Fruit fly (Drosophila melanogaster) whole organism, embryonic: Measurements from ENCODE around the gene IA-2.

Experiments
- Atf6 ChIP-seq: fragments of 200-800 bp; sonication (Bioruptor generic); IDR thresholded peaks from 2 replicates; pipeline ENCODE4 v1.3.6; 2022; ENCODE audit warnings: missing biosample characterization, missing genetic modification characterization
- B-H2 ChIP-seq: fragments of 200-800 bp; sonication (Bioruptor generic); optimal IDR thresholded peaks from 2 replicates; lab custom pipeline; 2018; ENCODE audit warnings: missing biosample characterization, mild to moderate bottlenecking, missing genetic modification characterization
- CG10565 ChIP-seq: fragments of 200-800 bp; sonication (Bioruptor generic); optimal IDR thresholded peaks from 3 replicates; lab custom pipeline; 2016; ENCODE audit warnings: missing biosample characterization, mild to moderate bottlenecking, missing genetic modification characterization
- CG12155 ChIP-seq: fragments of 200-800 bp; sonication (Bioruptor generic); optimal IDR thresholded peaks from 3 replicates; lab custom pipeline; 2016; ENCODE audit warnings: missing biosample characterization, missing genetic modification characterization
- CG12299 ChIP-seq: fragments of 200-800 bp; sonication (Bioruptor generic); optimal IDR thresholded peaks from 2 replicates; lab custom pipeline; 2018; ENCODE audit warnings: missing biosample characterization, mild to moderate bottlenecking, missing genetic modification characterization
- CG12769 ChIP-seq: fragments of 200-800 bp; sonication (Bioruptor generic); optimal IDR thresholded peaks from 2 replicates; lab custom pipeline; 2019; ENCODE audit warnings: missing biosample characterization, mild to moderate bottlenecking, missing genetic modification characterization, moderate library complexity
- CG14667 ChIP-seq: fragments of 200-800 bp; sonication (Bioruptor generic); IDR thresholded peaks from 2 replicates; pipeline ENCODE4 v1.3.6; 2022; ENCODE audit warnings: missing biosample characterization, missing genetic modification characterization
- CG15073 ChIP-seq: fragments of 200-800 bp; sonication (Bioruptor generic); optimal IDR thresholded peaks from 2 replicates; lab custom pipeline; 2016; ENCODE audit warnings: missing biosample characterization, missing genetic modification characterization
- CG15696 ChIP-seq: fragments of 200-800 bp; sonication (Bioruptor generic); optimal IDR thresholded peaks from 2 replicates; lab custom pipeline; 2019; ENCODE audit warnings: missing biosample characterization, mild to moderate bottlenecking, missing genetic modification characterization, moderate library complexity
- CG16863 ChIP-seq: fragments of 200-800 bp; sonication (Bioruptor generic); optimal IDR thresholded peaks from 3 replicates; lab custom pipeline; 2016; ENCODE audit warnings: missing biosample characterization, missing genetic modification characterization
- CG31441 ChIP-seq: fragments of 200-800 bp; sonication (Bioruptor generic); IDR thresholded peaks from 2 replicates; pipeline ENCODE4 v1.3.6; 2022; ENCODE audit warnings: missing biosample characterization, missing genetic modification characterization
- CG4424 ChIP-seq: fragments of 200-800 bp; sonication (Bioruptor generic); optimal IDR thresholded peaks from 3 replicates; lab custom pipeline; 2016; ENCODE audit warnings: missing biosample characterization, missing genetic modification characterization
- CG5180 ChIP-seq: fragments of 200-800 bp; sonication (Bioruptor generic); optimal IDR thresholded peaks from 3 replicates; lab custom pipeline; 2017; ENCODE audit warnings: missing biosample characterization, missing genetic modification characterization, mild to moderate bottlenecking, moderate library complexity, missing genetic modification reagents
- CG6813 ChIP-seq: fragments of 200-800 bp; sonication (Bioruptor generic); optimal IDR thresholded peaks from 2 replicates; lab custom pipeline; 2017; ENCODE audit warnings: missing biosample characterization, missing genetic modification characterization, mild to moderate bottlenecking, moderate library complexity, missing genetic modification reagents
- CG7556 ChIP-seq: fragments of 200-800 bp; sonication (Bioruptor generic); optimal IDR thresholded peaks from 2 replicates; lab custom pipeline; 2017; ENCODE audit warnings: missing biosample characterization, mild to moderate bottlenecking, missing genetic modification characterization
- CG7839 ChIP-seq: fragments of 200-800 bp; sonication (Bioruptor generic); optimal IDR thresholded peaks from 3 replicates; lab custom pipeline; 2018; ENCODE audit warnings: missing biosample characterization, mild to moderate bottlenecking, missing genetic modification characterization, moderate library complexity
- CG8478 ChIP-seq: fragments of >200 bp; optimal IDR thresholded peaks from 2 replicates; lab custom pipeline; 2018
- CG8924 ChIP-seq: fragments of 200-800 bp; optimal IDR thresholded peaks from 3 replicates; lab custom pipeline; 2019; ENCODE audit warnings: missing biosample characterization, mild to moderate bottlenecking, missing genetic modification characterization, moderate library complexity
- CG9932 ChIP-seq: fragments of 200-800 bp; sonication (Bioruptor generic); IDR thresholded peaks from 2 replicates; pipeline ENCODE4 v1.3.6; 2022; ENCODE audit warnings: missing biosample characterization, missing genetic modification characterization
- D19B ChIP-seq: fragments of 200-800 bp; sonication (Bioruptor generic); optimal IDR thresholded peaks from 2 replicates; lab custom pipeline; 2017; ENCODE audit warnings: missing biosample characterization, mild to moderate bottlenecking, missing genetic modification characterization
- Dfd ChIP-seq, 2 experiments: fragments of >200 bp; optimal IDR thresholded peaks; 2 replicates each; lab custom pipeline; 2017; ENCODE audit warnings: missing biosample characterization in 2 of 2, missing genetic modification characterization in 2 of 2
- Ets65A ChIP-seq: fragments of 200-800 bp; sonication (Bioruptor generic); peaks from one replicate; lab custom pipeline; 2016; ENCODE audit warnings: missing biosample characterization, missing genetic modification characterization
- Fer1 ChIP-seq: fragments of 200-800 bp; sonication (Bioruptor generic); optimal IDR thresholded peaks from 2 replicates; lab custom pipeline; 2017; ENCODE audit warnings: missing biosample characterization, mild to moderate bottlenecking, missing genetic modification characterization
- Fer3 ChIP-seq: fragments of 200-800 bp; sonication (Bioruptor generic); optimal IDR thresholded peaks from 2 replicates; lab custom pipeline; 2018; ENCODE audit warnings: missing biosample characterization, mild to moderate bottlenecking, missing genetic modification characterization, moderate library complexity
- Hand ChIP-seq: fragments of 200-800 bp; sonication (Bioruptor generic); optimal IDR thresholded peaks from 2 replicates; lab custom pipeline; 2017; ENCODE audit warnings: mild to moderate bottlenecking, missing biosample characterization, missing genetic modification reagents, missing genetic modification characterization
- Hsf ChIP-seq: fragments of 200-800 bp; sonication (Bioruptor generic); optimal IDR thresholded peaks from 3 replicates; lab custom pipeline; 2016; ENCODE audit warnings: missing biosample characterization, missing genetic modification characterization
- Mad ChIP-seq: fragments of 200-800 bp; sonication (Bioruptor generic); optimal IDR thresholded peaks from 2 replicates; lab custom pipeline; 2016; ENCODE audit warnings: missing biosample characterization, missing genetic modification characterization
- Med ChIP-seq: fragments of 200-800 bp; sonication (Bioruptor generic); peaks from one replicate; lab custom pipeline; 2016; ENCODE audit warnings: missing biosample characterization, missing genetic modification characterization, mild to moderate bottlenecking, inconsistent platforms, moderate library complexity
- Nf-YB ChIP-seq: fragments of 200-800 bp; sonication (Bioruptor generic); optimal IDR thresholded peaks from 3 replicates; lab custom pipeline; 2019; ENCODE audit warnings: missing biosample characterization, mild to moderate bottlenecking, missing genetic modification characterization, moderate library complexity
- Stat92E ChIP-seq, 3 experiments: fragments of >200 bp in 2 of 3; fragments of 200-800 bp in 1 of 3; sonication (Bioruptor generic) in 1 of 3; optimal IDR thresholded peaks; 2 replicates each; lab custom pipeline; 2017 to 2019; ENCODE audit warnings: missing biosample characterization in 3 of 3, missing genetic modification characterization in 3 of 3, mild to moderate bottlenecking in 1 of 3, moderate library complexity in 1 of 3
- Trl ChIP-seq, 3 experiments: fragments of >200 bp in 2 of 3; fragments of 200-800 bp in 1 of 3; sonication (Bioruptor generic) in 1 of 3; optimal IDR thresholded peaks; 2 replicates in 1 of 3; 3 replicates in 2 of 3; lab custom pipeline; 2016 to 2017; ENCODE audit warnings: missing biosample characterization in 1 of 3, missing genetic modification characterization in 1 of 3
- ato ChIP-seq: fragments of 200-800 bp; sonication (Bioruptor generic); IDR thresholded peaks from 2 replicates; pipeline ENCODE4 v1.3.6; 2022; ENCODE audit warnings: missing biosample characterization, missing genetic modification characterization; ENCODE audit not compliant: partially characterized antibody
- bigmax ChIP-seq: fragments of 200-800 bp; sonication (Bioruptor generic); optimal IDR thresholded peaks from 2 replicates; lab custom pipeline; 2018; ENCODE audit warnings: missing biosample characterization, mild to moderate bottlenecking, missing genetic modification characterization
- crol ChIP-seq: fragments of 200-800 bp; sonication (Bioruptor generic); IDR thresholded peaks from 2 replicates; pipeline ENCODE4 v1.3.6; 2022; ENCODE audit warnings: missing biosample characterization, missing genetic modification characterization
- cwo ChIP-seq: fragments of 200-800 bp; sonication (Bioruptor generic); optimal IDR thresholded peaks from 3 replicates; lab custom pipeline; 2017; ENCODE audit warnings: missing biosample characterization, missing genetic modification characterization, mild to moderate bottlenecking, moderate library complexity, missing genetic modification reagents
- dysf ChIP-seq: fragments of 200-800 bp; sonication (Bioruptor generic); IDR thresholded peaks from 3 replicates; pipeline ENCODE4 v1.3.6; 2022; ENCODE audit warnings: missing biosample characterization, missing genetic modification characterization
- ind ChIP-seq: fragments of 200-800 bp; sonication (Bioruptor generic); optimal IDR thresholded peaks from 3 replicates; lab custom pipeline; 2016; ENCODE audit warnings: missing biosample characterization, missing genetic modification characterization
- pan ChIP-seq, 4 experiments: fragments of >200 bp in 3 of 4; fragments of 200-800 bp in 1 of 4; sonication (Bioruptor generic) in 1 of 4; optimal IDR thresholded peaks in 3 of 4; IDR thresholded peaks in 1 of 4; 2 replicates each; pipeline versions ENCODE4 v1.3.6 to Lab custom; 2017 to 2022; ENCODE audit warnings: missing biosample characterization in 2 of 4, missing genetic modification characterization in 2 of 4, mixed read lengths in 1 of 4
- pb ChIP-seq: fragments of 200-800 bp; sonication (Bioruptor generic); optimal IDR thresholded peaks from 3 replicates; lab custom pipeline; 2016; ENCODE audit warnings: missing biosample characterization, missing genetic modification characterization
- row ChIP-seq: fragments of 200-800 bp; sonication (Bioruptor generic); IDR thresholded peaks from 3 replicates; pipeline ENCODE4 v1.3.6; 2022; ENCODE audit warnings: missing biosample characterization, missing genetic modification characterization
- sc ChIP-seq, 3 experiments: fragments of >200 bp in 2 of 3; fragments of 200-800 bp in 1 of 3; sonication (Bioruptor generic) in 1 of 3; optimal IDR thresholded peaks; 2 replicates in 2 of 3; 3 replicates in 1 of 3; lab custom pipeline; 2017; ENCODE audit warnings: mild to moderate bottlenecking in 1 of 3, missing biosample characterization in 1 of 3, missing genetic modification characterization in 1 of 3, missing genetic modification reagents in 1 of 3
- stc ChIP-seq: fragments of 200-800 bp; sonication (Bioruptor generic); IDR thresholded peaks from 2 replicates; pipeline ENCODE4 v1.3.6; 2022; ENCODE audit warnings: missing biosample characterization, missing genetic modification characterization
- sug ChIP-seq: fragments of 200-800 bp; optimal IDR thresholded peaks from 2 replicates; lab custom pipeline; 2019; ENCODE audit warnings: missing biosample characterization, mild to moderate bottlenecking, missing genetic modification characterization, moderate library complexity
- ttk ChIP-seq: fragments of 200-800 bp; sonication (Bioruptor generic); IDR thresholded peaks from 2 replicates; pipeline ENCODE4 v2.1.2; 2022; ENCODE audit warnings: missing biosample characterization, missing genetic modification characterization
- unpg ChIP-seq: fragments of 200-800 bp; sonication (Bioruptor generic); optimal IDR thresholded peaks from 3 replicates; lab custom pipeline; 2018; ENCODE audit warnings: missing biosample characterization, mild to moderate bottlenecking, missing genetic modification characterization, moderate library complexity
- wdn ChIP-seq: fragments of 200-800 bp; sonication (Bioruptor generic); IDR thresholded peaks from 2 replicates; pipeline ENCODE4 v1.3.6; 2022; ENCODE audit warnings: missing biosample characterization, missing genetic modification characterization

The IA-2 gene

dm6 chr2L:1047245-1047644 is 608 bp downstream of the IA-2 start:
- peak; percentile 66 for TF ChIP-seq Med (GFP tag; lab: Kevin White, UChicago)
- no peak for TF ChIP-seq cwo (GFP tag; lab: Kevin White, UChicago)
- no peak for TF ChIP-seq CG12155
- peak; percentile 56 for TF ChIP-seq Ets65A (GFP tag; lab: Kevin White, UChicago)
- TF ChIP-seq CG15073 (GFP tag; lab: Kevin White, UChicago): no peak
- no peak for TF ChIP-seq pb
- TF ChIP-seq CG10565 (GFP tag; lab: Kevin White, UChicago): no peak
- no peak for TF ChIP-seq sc (optimal IDR thresholded peaks at IDR 0.05; lab: Kevin White, UChicago)
- TF ChIP-seq sc (GFP tag; optimal IDR thresholded peaks at IDR 0.05; lab: Kevin White, UChicago): no peak
- peak in 1 of 2 experiments; percentile 48 for TF ChIP-seq Trl (optimal IDR thresholded peaks at IDR 0.05; lab: Kevin White, UChicago)
- no peak for TF ChIP-seq Trl (GFP tag; optimal IDR thresholded peaks at IDR 0.05; lab: Kevin White, UChicago)
- peak in 1 of 2 experiments; percentile 45 for TF ChIP-seq Dfd (GFP tag; optimal IDR thresholded peaks at IDR 0.05; lab: Kevin White, UChicago)
- peak; percentile 16 for TF ChIP-seq CG8478 (lab: Kevin White, UChicago)
- TF ChIP-seq CG4424 (GFP tag; lab: Kevin White, UChicago): no peak
- TF ChIP-seq stc: no peak

- no peak for TF ChIP-seq CG14667 (GFP tag; lab: Robert Waterston, UW)
- TF ChIP-seq B-H2 (GFP tag; lab: Kevin White, UChicago): no peak
- peak; percentile 14 for TF ChIP-seq CG8924 (tag; lab: Kevin White, UChicago)
- peak; percentile 65 for TF ChIP-seq CG9932 (GFP tag; lab: Robert Waterston, UW)
- 0 out of 2 replicates have a peak, but pooled peaks have one; percentile 4 for TF ChIP-seq ttk (GFP tag; lab: Robert Waterston, UW)
- TF ChIP-seq bigmax (GFP tag; lab: Kevin White, UChicago): no peak
- TF ChIP-seq row: peak; percentile 74
- no peak for TF ChIP-seq pan (optimal IDR thresholded peaks at IDR 0.05; lab: Kevin White, UChicago)
- TF ChIP-seq pan (GFP tag; optimal IDR thresholded peaks at IDR 0.05 in 1 of 2, IDR thresholded peaks at IDR 0.05 in 1 of 2): peak in 1 of 2 experiments; percentile 51
- TF ChIP-seq CG12769 (tag; lab: Kevin White, UChicago): peak; percentile 63
- TF ChIP-seq Hsf (GFP tag; lab: Kevin White, UChicago): peak; percentile 35
- no peak for TF ChIP-seq CG15696 (tag; lab: Kevin White, UChicago)
- peak; percentile 12 for TF ChIP-seq D19B (GFP tag; lab: Kevin White, UChicago)
- no peak for TF ChIP-seq Nf-YB (GFP tag; lab: Kevin White, UChicago)
- peak; percentile 17 for TF ChIP-seq CG6813 (GFP tag; lab: Kevin White, UChicago)
- TF ChIP-seq wdn (GFP tag; lab: Robert Waterston, UW): peak; percentile 57
- no peak for TF ChIP-seq Stat92E (GFP tag; optimal IDR thresholded peaks at IDR 0.05; lab: Kevin White, UChicago)
- no peak for TF ChIP-seq CG5180 (GFP tag; lab: Kevin White, UChicago)
- peak; percentile 68; the same call in 1 of the 2 replicates for TF ChIP-seq Atf6 (GFP tag; lab: Robert Waterston, UW)
- peak; percentile 28 for TF ChIP-seq ind
- TF ChIP-seq CG12155: no peak
- peak; percentile 39 for TF ChIP-seq cwo (GFP tag; lab: Kevin White, UChicago)
- peak; percentile 9 for TF ChIP-seq CG12299 (tag; lab: Kevin White, UChicago)
- peak; percentile 52; the same call in 2 of the 3 replicates for TF ChIP-seq dysf
- peak; percentile 63 for TF ChIP-seq Hand
- TF ChIP-seq CG7839 (tag; lab: Kevin White, UChicago): peak; percentile 24
- 0 out of 2 replicates have a peak, but pooled peaks have one; percentile 30 for TF ChIP-seq crol
- peak; percentile 28 for TF ChIP-seq Fer3 (tag; lab: Kevin White, UChicago)
- peak; percentile 87 for TF ChIP-seq Med (GFP tag; lab: Kevin White, UChicago)
- TF ChIP-seq ato (GFP tag; lab: Robert Waterston, UW): no peak
- no peak for TF ChIP-seq unpg (GFP tag; lab: Kevin White, UChicago)
- TF ChIP-seq Fer1 (GFP tag; lab: Kevin White, UChicago): peak; percentile 29
- TF ChIP-seq CG16863: no peak
- TF ChIP-seq sug (tag; lab: Kevin White, UChicago): peak; percentile 12
- no peak for TF ChIP-seq Mad (GFP tag; lab: Kevin White, UChicago)
- no peak for TF ChIP-seq CG31441
- peak; percentile 62 for TF ChIP-seq CG7556 (GFP tag; lab: Kevin White, UChicago)
Observed at dm6 chr2L:1043195-1043990, 4.5 kb downstream of the IA-2 start.
